Worm (Caenorhabditis elegans) whole organism, midembryonic: Measurements from ENCODE around the gene C34F6.11.
A peak's percentile ranks its signal among the peaks of the same experiment; 100 is the strongest.

Source experiments
- T22C8.4 ChIP-seq: fragments of 200-800 bp; sonication (Bioruptor generic); IDR thresholded peaks from 2 replicates; pipeline ENCODE4 v1.3.6; 2022; ENCODE audit warnings: missing genetic modification characterization, missing compliant biosample characterization
- cog-1 ChIP-seq: sonication (generic microtip); optimal IDR thresholded peaks from 2 replicates; lab custom pipeline; 2016; ENCODE audit warnings: missing genetic modification characterization, missing compliant biosample characterization
- flt-1 ChIP-seq: fragments of 200-800 bp; sonication (Bioruptor generic); IDR thresholded peaks from 2 replicates; pipeline ENCODE4 v1.3.6; 2022; ENCODE audit warnings: missing genetic modification characterization, missing compliant biosample characterization
- klf-2 ChIP-seq: fragments of 200-800 bp; sonication (Bioruptor generic); conservative IDR thresholded peaks from 2 replicates; pipeline ENCODE4 v1.3.6; 2022; ENCODE audit warnings: missing genetic modification reagents, missing genetic modification characterization, missing compliant biosample characterization
- med-1 ChIP-seq: sonication (generic microtip); optimal IDR thresholded peaks from 2 replicates; lab custom pipeline; 2017; ENCODE audit warnings: missing genetic modification characterization, mild to moderate bottlenecking, missing compliant biosample characterization, antibody characterized with exemption, missing genetic modification reagents; ENCODE audit not compliant: insufficient read depth
- ref-1 ChIP-seq: fragments of 200-800 bp; sonication (Bioruptor generic); conservative IDR thresholded peaks from 2 replicates; pipeline ENCODE4 v1.3.6; 2022; ENCODE audit warnings: missing genetic modification reagents, missing genetic modification characterization, missing compliant biosample characterization
- tab-1 ChIP-seq: fragments of 200-800 bp; sonication (Bioruptor generic); IDR thresholded peaks from 2 replicates; pipeline ENCODE4 v1.3.6; 2022; ENCODE audit warnings: missing genetic modification characterization, missing compliant biosample characterization
- ztf-23 ChIP-seq: fragments of 200-800 bp; sonication (Bioruptor generic); IDR thresholded peaks from 2 replicates; pipeline ENCODE4 v1.3.6; 2022; ENCODE audit warnings: missing genetic modification reagents, missing genetic modification characterization, missing compliant biosample characterization
- ztf-29 ChIP-seq: fragments of 200-800 bp; sonication (Bioruptor generic); IDR thresholded peaks from 2 replicates; pipeline ENCODE4 v1.3.6; 2022; ENCODE audit warnings: missing genetic modification reagents, missing genetic modification characterization, missing compliant biosample characterization

C34F6.11 gene

DNA sequence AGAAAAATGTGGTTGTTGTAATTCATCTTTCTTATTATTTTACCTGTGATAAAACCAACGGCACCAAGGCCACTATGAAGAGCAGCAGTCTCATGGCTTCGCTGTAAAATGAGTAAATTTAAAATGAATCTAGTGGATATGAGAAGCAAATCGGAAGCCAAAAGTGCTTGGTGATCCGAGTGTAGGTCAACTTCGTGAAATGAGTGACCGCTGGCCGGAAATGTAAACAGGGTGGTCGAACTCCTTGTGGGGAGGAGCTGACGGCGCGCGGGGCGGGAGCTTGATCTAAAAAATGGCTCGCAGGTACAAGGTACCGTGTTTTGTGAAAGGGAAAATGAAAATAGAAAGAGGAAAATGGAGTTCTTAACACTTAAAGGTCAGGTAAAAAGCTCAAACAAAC, 7.0 kb downstream of the C34F6.11 start, which contains the start of gene C34F6.1:
C34F6.1 (minus strand) TSS at position 101 of the 400 bp plus-strand sequence.
- TF ChIP-seq ztf-29 (GFP tag; lab: Robert Waterston, UW) = no peak
- no peak for TF ChIP-seq klf-2
- TF ChIP-seq med-1 (GFP tag; lab: Kevin White, UChicago) = no peak
- no peak for TF ChIP-seq T22C8.4 (GFP tag; lab: Robert Waterston, UW)
- no peak for TF ChIP-seq cog-1 (tag; lab: Kevin White, UChicago)

DNA sequence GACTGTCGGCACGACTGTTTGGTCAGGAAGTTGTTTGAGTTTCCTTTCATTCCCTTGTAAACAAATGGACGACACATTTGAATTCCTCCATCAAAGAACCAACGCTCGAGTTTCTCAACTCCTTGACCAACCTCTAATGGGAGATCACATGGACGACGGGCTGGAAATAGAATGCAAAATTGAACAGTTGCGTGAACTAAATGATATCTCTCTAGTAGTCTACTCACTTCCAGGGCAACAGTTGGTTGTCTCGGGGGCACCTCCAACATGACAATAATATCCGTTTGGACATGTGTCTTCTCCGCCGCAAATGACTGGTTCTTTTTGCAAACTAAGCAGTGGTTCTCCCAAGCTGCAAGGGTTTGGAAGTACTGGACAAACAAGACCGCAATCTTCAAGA, 10.1 kb downstream of the C34F6.11 start:
- TF ChIP-seq T22C8.4 (GFP tag; lab: Robert Waterston, UW) (no peak), tab-1 (GFP tag; lab: Robert Waterston, UW) (no peak; the same call in 1 of the 2 replicates), flt-1 (no peak), ref-1 (no peak), med-1 (GFP tag; lab: Kevin White, UChicago) (no peak), ztf-23 (no peak), klf-2 (no peak), ztf-29 (GFP tag; lab: Robert Waterston, UW) (no peak), cog-1 (tag; lab: Kevin White, UChicago) (no peak)

DNA sequence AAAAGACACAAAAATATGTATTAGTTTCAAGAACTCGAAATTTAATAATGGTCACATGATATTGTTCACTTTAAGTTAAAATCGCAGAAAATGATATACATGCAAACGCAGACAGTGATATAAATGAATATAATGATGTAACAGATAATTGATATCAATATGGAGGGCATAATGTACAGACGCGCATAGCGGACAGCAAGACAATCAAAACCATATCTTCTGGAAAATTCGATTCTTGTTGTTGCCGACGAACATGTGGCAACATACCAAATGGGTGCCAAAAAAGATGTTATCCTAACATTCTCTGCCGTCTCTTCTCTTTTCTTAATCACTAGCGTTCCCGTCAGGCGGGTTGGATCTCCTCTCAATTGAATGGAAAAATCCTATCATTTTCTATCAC, 13.3 kb downstream of the C34F6.11 start:
- TF ChIP-seq ztf-29 (GFP tag; lab: Robert Waterston, UW) (no peak), cog-1 (tag; lab: Kevin White, UChicago) (peak; percentile 31)

DNA sequence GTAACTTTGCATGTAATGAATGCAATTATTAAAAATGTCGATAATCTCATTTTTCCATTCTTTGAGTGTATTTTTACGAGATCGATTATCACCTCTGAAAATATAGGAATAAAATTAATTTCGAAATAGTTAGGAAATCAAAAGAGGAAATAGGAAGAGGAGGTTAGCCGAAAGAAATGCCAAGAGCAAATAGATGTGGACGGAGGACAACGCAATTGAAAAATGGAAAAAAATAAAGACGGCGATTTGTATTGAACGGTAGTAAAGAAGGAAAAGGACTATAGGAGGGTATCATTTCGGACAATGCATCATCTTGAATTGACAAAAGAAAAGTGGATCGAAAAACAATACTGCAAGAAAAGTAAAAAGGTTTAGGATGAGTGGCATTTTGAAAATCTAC, 14.2 kb downstream of the C34F6.11 start, which contains the start of gene F13D2.1:
F13D2.1 (minus strand) TSS at position 101 of the 400 bp plus-strand sequence.
- TF ChIP-seq klf-2 (no peak), T22C8.4 (GFP tag; lab: Robert Waterston, UW) (no peak), ztf-29 (GFP tag; lab: Robert Waterston, UW) (no peak), flt-1 (no peak), ref-1 (no peak), ztf-23 (no peak), cog-1 (tag; lab: Kevin White, UChicago) (no peak)

DNA sequence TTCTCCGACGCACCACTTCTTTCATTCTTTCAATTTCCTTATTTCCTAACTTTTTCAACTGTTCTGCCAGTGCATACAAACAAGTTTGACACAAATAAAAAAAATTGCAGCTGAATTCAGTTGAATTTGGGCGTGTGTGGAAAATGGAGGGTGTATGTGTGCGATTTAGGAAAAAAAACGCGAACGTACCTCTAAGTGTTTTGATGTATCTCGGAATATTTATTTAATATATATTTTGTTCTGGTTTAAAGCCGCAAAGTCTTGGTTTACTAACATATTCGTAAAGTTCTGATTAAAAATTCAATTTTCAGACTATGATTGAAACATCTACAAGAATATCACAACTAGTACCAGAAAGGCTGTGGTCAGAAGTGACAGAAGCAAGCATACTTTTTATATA, 18.2 kb downstream of the C34F6.11 start, which contains the start of gene gnrr-7:
gnrr-7 (plus strand) TSS at position 301 of the 400 bp plus-strand sequence.
- no peak for TF ChIP-seq flt-1
- TF ChIP-seq cog-1 (tag; lab: Kevin White, UChicago) = no peak
- no peak for TF ChIP-seq klf-2
- no peak for TF ChIP-seq ztf-29 (GFP tag; lab: Robert Waterston, UW)
- no peak for TF ChIP-seq ref-1
- no peak for TF ChIP-seq ztf-23
- no peak for TF ChIP-seq med-1 (GFP tag; lab: Kevin White, UChicago)
- no peak for TF ChIP-seq T22C8.4 (GFP tag; lab: Robert Waterston, UW)
- no peak for TF ChIP-seq tab-1 (GFP tag; lab: Robert Waterston, UW)

DNA sequence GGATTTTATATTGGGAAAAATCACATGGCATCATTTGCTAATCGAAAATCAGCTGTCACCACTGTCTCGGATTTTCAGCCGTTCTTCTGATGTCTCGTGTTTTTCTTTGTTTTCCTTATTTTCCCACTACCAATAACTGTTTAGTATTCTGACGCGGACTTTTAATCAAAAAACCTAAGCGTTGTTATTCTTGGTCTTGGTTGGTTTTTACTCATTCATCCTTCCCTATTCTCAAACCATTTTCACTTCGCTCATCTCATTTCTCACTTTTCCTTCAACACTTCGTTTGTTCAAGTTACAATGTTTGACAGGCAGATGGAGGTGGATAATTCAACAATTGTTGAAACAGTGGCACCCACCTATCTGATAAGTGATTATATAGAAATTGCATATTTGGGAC, 25.1 kb downstream of the C34F6.11 start, which contains the start of gene gnrr-6:
gnrr-6 (plus strand) TSS at position 301 of the 400 bp plus-strand sequence.
- TF ChIP-seq T22C8.4 (GFP tag; lab: Robert Waterston, UW) = no peak
- no peak for TF ChIP-seq ref-1

DNA sequence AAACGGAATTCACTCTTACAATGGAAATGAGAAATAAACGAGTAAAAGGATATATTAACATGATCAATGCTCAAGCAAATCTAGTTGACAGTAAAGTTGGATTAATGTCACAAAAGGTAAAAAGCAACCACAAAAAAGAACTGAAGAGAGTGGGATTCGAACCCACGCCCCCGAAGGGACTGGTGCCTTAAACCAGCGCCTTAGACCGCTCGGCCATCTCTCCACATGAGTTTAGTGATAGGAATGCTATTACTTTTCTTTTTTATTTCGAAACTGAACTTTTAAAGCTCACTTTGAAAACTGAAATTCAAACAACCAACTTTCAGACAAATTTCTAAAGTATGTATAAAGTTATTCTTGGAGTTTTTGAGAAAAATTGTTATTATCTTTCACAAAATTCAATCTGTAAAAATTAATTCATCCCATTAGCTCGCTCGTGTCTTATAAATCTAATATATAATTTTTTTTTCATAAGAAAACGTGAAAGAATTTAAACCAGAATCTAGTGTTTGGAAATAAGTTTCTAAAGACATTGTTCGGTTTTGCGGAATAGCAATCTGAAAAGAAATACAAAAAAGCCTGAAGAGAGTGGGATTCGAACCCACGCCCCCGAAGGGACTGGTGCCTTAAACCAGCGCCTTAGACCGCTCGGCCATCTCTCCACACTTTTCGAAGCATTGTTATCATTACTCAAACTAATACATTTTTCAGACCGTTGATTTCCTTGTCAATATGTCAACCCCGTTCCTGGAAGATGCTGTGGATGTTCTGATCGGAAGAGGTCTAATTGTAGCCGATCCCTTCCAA, 40.8 kb downstream of the C34F6.11 start:
- TF ChIP-seq ztf-23 (no peak), tab-1 (GFP tag; lab: Robert Waterston, UW) (no peak), ztf-29 (GFP tag; lab: Robert Waterston, UW) (no peak), klf-2 (no peak), flt-1 (no peak), cog-1 (tag; lab: Kevin White, UChicago) (no peak), med-1 (GFP tag; lab: Kevin White, UChicago) (no peak), ref-1 (no peak), T22C8.4 (GFP tag; lab: Robert Waterston, UW) (no peak)

DNA sequence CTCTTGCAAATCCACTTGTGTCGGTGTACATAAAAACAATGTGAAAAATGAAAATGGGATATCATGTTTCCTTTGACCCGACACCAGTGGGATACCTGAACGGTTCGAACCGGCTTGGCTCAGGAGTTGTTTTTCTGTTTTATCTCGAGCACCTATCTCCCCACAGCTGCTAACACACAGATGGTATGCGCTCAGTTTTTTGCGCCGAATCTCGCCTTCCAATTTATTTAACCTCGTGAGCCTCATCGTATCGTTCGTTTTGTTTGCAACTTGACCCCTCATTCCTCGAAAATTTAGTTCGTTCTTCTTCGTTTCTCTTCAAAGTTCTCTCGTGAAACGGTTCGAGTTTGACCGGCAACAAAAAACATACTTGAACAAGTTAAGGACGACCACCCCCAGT, 43.2 kb downstream of the C34F6.11 start, which contains the start of gene C05C9.1:
C05C9.1 (plus strand) TSS at position 301 of the 400 bp plus-strand sequence.
- TF ChIP-seq T22C8.4 (GFP tag; lab: Robert Waterston, UW) = no peak
- no peak for TF ChIP-seq ref-1
- no peak for TF ChIP-seq med-1 (GFP tag; lab: Kevin White, UChicago)
- TF ChIP-seq flt-1 = no peak
- TF ChIP-seq ztf-29 (GFP tag; lab: Robert Waterston, UW) = no peak
- TF ChIP-seq tab-1 (GFP tag; lab: Robert Waterston, UW) = no peak
- TF ChIP-seq cog-1 (tag; lab: Kevin White, UChicago) = no peak
- no peak for TF ChIP-seq klf-2
- no peak for TF ChIP-seq ztf-23

DNA sequence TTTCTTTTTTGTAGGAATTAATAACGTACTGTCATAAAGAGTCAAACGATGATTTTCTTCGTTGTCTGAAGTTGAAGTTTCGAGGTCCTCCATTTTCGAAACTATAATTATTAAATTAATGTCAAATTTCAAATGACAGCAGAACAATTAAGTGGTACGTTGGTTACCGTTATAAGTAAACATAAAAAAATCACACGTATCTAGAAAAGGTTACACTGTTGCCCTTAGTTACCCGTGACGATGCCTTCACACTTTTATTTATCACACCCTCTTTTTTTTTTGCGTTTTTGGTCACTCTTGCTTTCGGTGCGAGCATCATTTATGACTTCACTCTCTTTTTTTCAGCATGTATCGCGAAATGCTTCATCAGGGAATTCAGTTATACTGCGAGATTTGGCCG, 51.0 kb downstream of the C34F6.11 start, which contains the start of the genes C05C9.3 and C05C9.2:
C05C9.3 (minus strand) TSS at position 101 of the 400 bp plus-strand sequence.
C05C9.2 (plus strand) TSS at position 346 of the 400 bp plus-strand sequence.
- no peak for TF ChIP-seq tab-1 (GFP tag; lab: Robert Waterston, UW)
- TF ChIP-seq cog-1 (tag; lab: Kevin White, UChicago) = no peak
- no peak for TF ChIP-seq klf-2
- no peak for TF ChIP-seq med-1 (GFP tag; lab: Kevin White, UChicago)
- TF ChIP-seq T22C8.4 (GFP tag; lab: Robert Waterston, UW) = no peak
- no peak for TF ChIP-seq ref-1
- no peak for TF ChIP-seq flt-1
- TF ChIP-seq ztf-29 (GFP tag; lab: Robert Waterston, UW) = no peak
- no peak for TF ChIP-seq ztf-23
